Worm (Caenorhabditis elegans): ENCODE data around the gene M03B6.1.

The M03B6.1 gene

ce11 chrX:13841277-13841676 is at the start of gene M03B6.1:
Gene M03B6.1, plus strand, starts transcription at chrX:13841610.
- TF ChIP-seq aptf-3 (GFP tag; IDR thresholded peaks at IDR 0.05) (no peak), F49E8.2 (tag; optimal IDR thresholded peaks at IDR 0.05; ENCODE audit: insufficient read depth) (no peak), somi-1 (GFP tag; optimal IDR thresholded peaks at IDR 0.05) (no peak), lin-35 (GFP tag; optimal IDR thresholded peaks at IDR 0.05) (no peak), C06A6.2 (GFP tag; conservative IDR thresholded peaks at IDR 0.05) (no peak), F39B2.1 (GFP tag; IDR thresholded peaks at IDR 0.05) (no peak), attf-6 (GFP tag; IDR thresholded peaks at IDR 0.05) (no peak), madf-3 (GFP tag; IDR thresholded peaks at IDR 0.05) (no peak)

ce11 chrX:13793525-13793924 is 47.9 kb upstream of the M03B6.1 start, which contains the start of gene ZK1086.2:
Gene ZK1086.2, minus strand, starts transcription at chrX:13793625.
- no peak for TF ChIP-seq sea-2 (GFP tag; IDR thresholded peaks at IDR 0.05)
- no peak for TF ChIP-seq repo-1 (tag; optimal IDR thresholded peaks at IDR 0.05)
- TF ChIP-seq snpc-1.1 (tag; optimal IDR thresholded peaks at IDR 0.05; ENCODE audit: insufficient read depth) = no peak
- no peak for TF ChIP-seq aptf-2 (GFP tag; conservative IDR thresholded peaks at IDR 0.05)
- TF ChIP-seq hlh-26 (GFP tag; conservative IDR thresholded peaks at IDR 0.05) = no peak
- no peak for TF ChIP-seq B0261.1 (tag; optimal IDR thresholded peaks at IDR 0.05)
- TF ChIP-seq F33H1.4 (GFP tag; IDR thresholded peaks at IDR 0.05) = no peak
- no peak for TF ChIP-seq ztf-26 (tag; optimal IDR thresholded peaks at IDR 0.05)
- no peak for TF ChIP-seq nfya-1 (tag; optimal IDR thresholded peaks at IDR 0.05; ENCODE audit: borderline replicate concordance, insufficient read depth)
- TF ChIP-seq let-607 (tag; optimal IDR thresholded peaks at IDR 0.05) = no peak
- TF ChIP-seq K12H6.12 (tag; optimal IDR thresholded peaks at IDR 0.05) = no peak
- TF ChIP-seq ceh-40 (GFP tag; IDR thresholded peaks at IDR 0.05) = no peak

ce11 chrX:13795329-13795728 is 46.1 kb upstream of the M03B6.1 start:
- TF ChIP-seq attf-6 (GFP tag; IDR thresholded peaks at IDR 0.05) (peak; percentile 69; the same call in 1 of the 2 replicates), madf-3 (GFP tag; IDR thresholded peaks at IDR 0.05) (peak; percentile 69; the same call in 1 of the 2 replicates), rcor-1 (GFP tag; IDR thresholded peaks at IDR 0.05) (peak; percentile 45; the same call in 1 of the 2 replicates), hsf-1 (GFP tag; IDR thresholded peaks at IDR 0.05) (peak; percentile 98), ceh-40 (GFP tag; IDR thresholded peaks at IDR 0.05) (0 out of 2 replicates have a peak, but pooled peaks have one; percentile 30), dox-1 (GFP tag; IDR thresholded peaks at IDR 0.05) (peak; percentile 61)

ce11 chrX:13795879-13796278 is 45.5 kb upstream of the M03B6.1 start:
- TF ChIP-seq hsf-1 (GFP tag; IDR thresholded peaks at IDR 0.05) (peak; percentile 48; the same call in 1 of the 2 replicates), F33H1.4 (GFP tag; IDR thresholded peaks at IDR 0.05) (peak; percentile 54)

ce11 chrX:13803246-13803645 is 38.2 kb upstream of the M03B6.1 start:
- no peak for TF ChIP-seq Y95B8A.8 (GFP tag; IDR thresholded peaks at IDR 0.05)
- TF ChIP-seq attf-3 (GFP tag; conservative IDR thresholded peaks at IDR 0.05) = no peak
- TF ChIP-seq nhr-27 (tag; optimal IDR thresholded peaks at IDR 0.05) = no peak
- no peak for TF ChIP-seq F37B4.10 (GFP tag; IDR thresholded peaks at IDR 0.05)
- peak; percentile 63 for TF ChIP-seq nhr-80 (tag; optimal IDR thresholded peaks at IDR 0.05)
- TF ChIP-seq cebp-1 (GFP tag; IDR thresholded peaks at IDR 0.05) = no peak
- peak; percentile 5 for TF ChIP-seq cebp-1 (tag; optimal IDR thresholded peaks at IDR 0.05)
- no peak for TF ChIP-seq K11D2.4 (GFP tag; IDR thresholded peaks at IDR 0.05)
- TF ChIP-seq ceh-40 (GFP tag; IDR thresholded peaks at IDR 0.05) = no peak
- no peak for TF ChIP-seq akir-1 (GFP tag; optimal IDR thresholded peaks at IDR 0.05)

Measured in whole organism, young adult.